Worm (Caenorhabditis elegans) whole organism, L4 larva: ENCODE data around the gene K03B8.6.
A peak's percentile ranks its signal among the peaks of the same experiment; 100 is the strongest.

Experiments used
- D1046.2 ChIP-seq: fragments of 200-800 bp; sonication (Bioruptor generic); IDR thresholded peaks from 2 replicates; pipeline ENCODE4 v1.3.6; 2022; ENCODE audit warnings: missing genetic modification characterization, missing compliant biosample characterization
- F10B5.3 ChIP-seq: sonication (generic microtip); optimal IDR thresholded peaks from 2 replicates; lab custom pipeline; 2016; ENCODE audit warnings: mild to moderate bottlenecking, missing genetic modification characterization, missing compliant biosample characterization
- F26F4.8 ChIP-seq: fragments of 200-800 bp; sonication (Bioruptor generic); conservative IDR thresholded peaks from 2 replicates; pipeline ENCODE4 v1.3.6; 2022; ENCODE audit warnings: missing genetic modification characterization, missing compliant biosample characterization
- F37D6.2 ChIP-seq: sonication (generic microtip); optimal IDR thresholded peaks from 2 replicates; lab custom pipeline; 2016; ENCODE audit warnings: mild to moderate bottlenecking, missing genetic modification characterization, missing compliant biosample characterization
- F44E2.7 ChIP-seq: fragments of 200-800 bp; sonication (Bioruptor generic); IDR thresholded peaks from 2 replicates; pipeline ENCODE4 v2.1.2; 2022; ENCODE audit warnings: missing genetic modification characterization, missing compliant biosample characterization
- T26A8.4 ChIP-seq: fragments of 200-800 bp; sonication (Bioruptor generic); IDR thresholded peaks from 2 replicates; pipeline ENCODE4 v1.3.6; 2022; ENCODE audit warnings: missing genetic modification characterization, missing compliant biosample characterization
- Y5F2A.4 ChIP-seq: fragments of 200-800 bp; sonication (Bioruptor generic); optimal IDR thresholded peaks from 2 replicates; lab custom pipeline; 2018; ENCODE audit warnings: mild to moderate bottlenecking, missing genetic modification characterization, missing compliant biosample characterization
- Y75B8A.6 ChIP-seq: fragments of 200-800 bp; sonication (Bioruptor generic); IDR thresholded peaks from 2 replicates; pipeline ENCODE4 v1.3.6; 2022; ENCODE audit warnings: missing genetic modification reagents, missing genetic modification characterization, missing compliant biosample characterization
- ZK337.2 ChIP-seq: fragments of 200-800 bp; sonication (Bioruptor generic); IDR thresholded peaks from 2 replicates; pipeline ENCODE4 v1.3.6; 2022; ENCODE audit warnings: missing genetic modification reagents, missing genetic modification characterization, missing compliant biosample characterization
- ama-1 ChIP-seq: fragments of 150-350 bp; optimal IDR thresholded peaks from 2 replicates; lab custom pipeline; 2014; ENCODE audit warnings: inconsistent platforms, mixed read lengths
- attf-4 ChIP-seq: sonication (generic microtip); optimal IDR thresholded peaks from 3 replicates; lab custom pipeline; 2017; ENCODE audit warnings: missing biosample characterization, missing genetic modification characterization
- ceh-28 ChIP-seq: fragments of 150-350 bp; optimal IDR thresholded peaks from 2 replicates; lab custom pipeline; 2014; ENCODE audit warnings: missing biosample characterization, missing genetic modification reagents, missing genetic modification characterization
- ceh-32 ChIP-seq: sonication (generic microtip); optimal IDR thresholded peaks from 2 replicates; lab custom pipeline; 2016; ENCODE audit warnings: mild to moderate bottlenecking, missing genetic modification characterization, missing compliant biosample characterization; ENCODE audit not compliant: poor library complexity
- ceh-44 ChIP-seq: fragments of 200-800 bp; sonication (Bioruptor generic); IDR thresholded peaks from 2 replicates; pipeline ENCODE4 v1.3.6; 2022; ENCODE audit warnings: missing genetic modification reagents, missing genetic modification characterization, missing compliant biosample characterization
- ces-1 ChIP-seq: fragments of 150-350 bp; sonication (generic microtip); optimal IDR thresholded peaks from 4 replicates; lab custom pipeline; 2014; ENCODE audit warnings: missing biosample characterization, missing genetic modification reagents, missing genetic modification characterization
- ctbp-1 ChIP-seq: fragments of 200-800 bp; sonication (Bioruptor generic); IDR thresholded peaks from 2 replicates; pipeline ENCODE4 v1.3.6; 2022; ENCODE audit warnings: missing genetic modification reagents, missing genetic modification characterization, missing compliant biosample characterization
- daf-12 ChIP-seq: fragments of 150-350 bp; optimal IDR thresholded peaks from 2 replicates; lab custom pipeline; 2014; ENCODE audit warnings: missing biosample characterization, missing genetic modification reagents, missing genetic modification characterization
- daf-16 ChIP-seq, 3 experiments: sonication (generic microtip); optimal IDR thresholded peaks; 2 replicates each; lab custom pipeline; 2016 to 2017; ENCODE audit warnings: missing genetic modification characterization in 3 of 3, missing genetic modification reagents in 3 of 3, mild to moderate bottlenecking in 2 of 3, missing compliant biosample characterization in 2 of 3, missing biosample characterization in 1 of 3, moderate library complexity in 1 of 3
- daf-8 ChIP-seq: fragments of 200-800 bp; sonication (Bioruptor generic); IDR thresholded peaks from 2 replicates; pipeline ENCODE4 v1.3.6; 2022; ENCODE audit warnings: missing genetic modification characterization, missing compliant biosample characterization
- dmd-6 ChIP-seq: fragments of 200-800 bp; sonication (Bioruptor generic); IDR thresholded peaks from 2 replicates; pipeline ENCODE4 v1.3.6; 2022; ENCODE audit warnings: missing genetic modification reagents, missing genetic modification characterization, missing compliant biosample characterization
- dve-1 ChIP-seq: sonication (generic microtip); optimal IDR thresholded peaks from 2 replicates; lab custom pipeline; 2017; ENCODE audit warnings: antibody characterized with exemption, mild to moderate bottlenecking, missing genetic modification characterization, missing compliant biosample characterization; ENCODE audit not compliant: insufficient read depth
- fkh-10 ChIP-seq: fragments of 150-350 bp; optimal IDR thresholded peaks from 2 replicates; lab custom pipeline; 2014; ENCODE audit warnings: missing biosample characterization, missing genetic modification reagents, missing genetic modification characterization
- hif-1 ChIP-seq, 2 experiments: sonication (generic microtip); optimal IDR thresholded peaks; 2 replicates each; lab custom pipeline; 2016 to 2017; ENCODE audit warnings: missing compliant biosample characterization in 2 of 2, missing genetic modification characterization in 2 of 2, missing genetic modification reagents in 2 of 2, missing genotype in 2 of 2, mild to moderate bottlenecking in 1 of 2
- jun-1 ChIP-seq: fragments of 150-350 bp; optimal IDR thresholded peaks from 2 replicates; lab custom pipeline; 2014; ENCODE audit warnings: missing biosample characterization, missing genetic modification reagents, missing genetic modification characterization
- lim-7 ChIP-seq: fragments of 200-800 bp; sonication (Bioruptor generic); IDR thresholded peaks from 2 replicates; pipeline ENCODE4 v1.3.6; 2022; ENCODE audit warnings: missing genetic modification characterization, missing compliant biosample characterization
- lin-15B ChIP-seq: fragments of 150-350 bp; sonication (generic microtip); optimal IDR thresholded peaks from 3 replicates; lab custom pipeline; 2014; ENCODE audit warnings: missing biosample characterization, missing genetic modification characterization
- lin-38 ChIP-seq: fragments of 200-800 bp; sonication (Bioruptor generic); IDR thresholded peaks from 2 replicates; pipeline ENCODE4 v1.3.6; 2022; ENCODE audit warnings: missing genetic modification reagents, missing genetic modification characterization, missing compliant biosample characterization
- lsy-2 ChIP-seq, 2 experiments: fragments of 150-350 bp in 1 of 2; sonication (generic microtip) in 1 of 2; optimal IDR thresholded peaks; 2 replicates each; lab custom pipeline; 2014 to 2017; ENCODE audit warnings: missing biosample characterization in 2 of 2, missing genetic modification characterization in 2 of 2
- madf-5 ChIP-seq, 2 experiments: fragments of 200-800 bp; sonication (Bioruptor generic); IDR thresholded peaks; 2 replicates each; pipeline ENCODE4 v1.3.6; 2022; ENCODE audit warnings: missing compliant biosample characterization in 2 of 2, missing genetic modification characterization in 2 of 2
- mep-1 ChIP-seq: fragments of 150-350 bp; sonication (generic microtip); optimal IDR thresholded peaks from 3 replicates; lab custom pipeline; 2014; ENCODE audit warnings: missing biosample characterization, missing genetic modification characterization
- mes-2 ChIP-seq: sonication (generic microtip); optimal IDR thresholded peaks from 2 replicates; lab custom pipeline; 2016; ENCODE audit warnings: missing genotype, mild to moderate bottlenecking, missing genetic modification characterization, missing compliant biosample characterization; ENCODE audit not compliant: poor library complexity, severe bottlenecking
- nhr-102 ChIP-seq: sonication (generic microtip); optimal IDR thresholded peaks from 2 replicates; lab custom pipeline; 2016; ENCODE audit warnings: mild to moderate bottlenecking, missing genetic modification characterization, moderate library complexity, missing compliant biosample characterization
- nhr-28 ChIP-seq: fragments of 150-350 bp; optimal IDR thresholded peaks from 2 replicates; lab custom pipeline; 2014; ENCODE audit warnings: missing biosample characterization, missing genetic modification characterization
- nhr-41 ChIP-seq: fragments of 200-800 bp; sonication (Bioruptor generic); IDR thresholded peaks from 2 replicates; pipeline ENCODE4 v1.3.6; 2022; ENCODE audit warnings: missing genetic modification reagents, missing genetic modification characterization, missing compliant biosample characterization
- nhr-48 ChIP-seq: sonication (generic microtip); optimal IDR thresholded peaks from 2 replicates; lab custom pipeline; 2016; ENCODE audit warnings: mild to moderate bottlenecking, missing genetic modification characterization, missing compliant biosample characterization
- pqm-1 ChIP-seq: sonication (generic microtip); optimal IDR thresholded peaks from 2 replicates; lab custom pipeline; 2017; ENCODE audit warnings: missing biosample characterization, missing genetic modification characterization
- rbr-2 ChIP-seq: sonication (generic microtip); optimal IDR thresholded peaks from 2 replicates; lab custom pipeline; 2016; ENCODE audit warnings: missing genotype, missing genetic modification characterization, missing compliant biosample characterization
- snpc-1.2 ChIP-seq: fragments of 200-800 bp; sonication (Bioruptor generic); IDR thresholded peaks from 2 replicates; pipeline ENCODE4 v1.3.6; 2022; ENCODE audit warnings: missing genetic modification reagents, missing genetic modification characterization, missing compliant biosample characterization
- spr-1 ChIP-seq: sonication (generic microtip); optimal IDR thresholded peaks from 2 replicates; lab custom pipeline; 2016; ENCODE audit warnings: mild to moderate bottlenecking, missing genetic modification characterization, missing compliant biosample characterization
- unc-130 ChIP-seq: sonication (generic microtip); optimal IDR thresholded peaks from 2 replicates; lab custom pipeline; 2016; ENCODE audit warnings: missing genetic modification reagents, missing genetic modification characterization, missing compliant biosample characterization
- unc-39 ChIP-seq: sonication (generic microtip); optimal IDR thresholded peaks from 2 replicates; lab custom pipeline; 2017; ENCODE audit warnings: missing biosample characterization, missing genetic modification characterization
- unc-62 ChIP-seq, 3 experiments: fragments of 150-350 bp in 1 of 3; sonication (generic microtip); optimal IDR thresholded peaks in 2 of 3; peaks in 1 of 3; 1 replicate in 1 of 3; 2 replicates in 2 of 3; lab custom pipeline; 2014 to 2017; ENCODE audit warnings: missing biosample characterization in 3 of 3, missing genetic modification characterization in 3 of 3, missing genetic modification reagents in 3 of 3, missing genotype in 1 of 3
- vab-7 ChIP-seq: fragments of 200-800 bp; sonication (Bioruptor generic); IDR thresholded peaks from 2 replicates; pipeline ENCODE4 v1.3.6; 2022; ENCODE audit warnings: missing genetic modification reagents, missing genetic modification characterization, missing compliant biosample characterization
- zag-1 ChIP-seq: fragments of 150-350 bp; optimal IDR thresholded peaks from 2 replicates; lab custom pipeline; 2014; ENCODE audit warnings: missing biosample characterization, missing genetic modification characterization
- zfp-3 ChIP-seq: fragments of 200-800 bp; sonication (Bioruptor generic); conservative IDR thresholded peaks from 2 replicates; pipeline ENCODE4 v1.3.6; 2022; ENCODE audit warnings: missing genetic modification reagents, missing genetic modification characterization, missing compliant biosample characterization
- ztf-11 ChIP-seq: fragments of 150-350 bp; optimal IDR thresholded peaks from 2 replicates; lab custom pipeline; 2014; ENCODE audit warnings: missing biosample characterization, missing genetic modification characterization
- ztf-7 ChIP-seq: fragments of 150-350 bp; optimal IDR thresholded peaks from 2 replicates; lab custom pipeline; 2014; ENCODE audit warnings: missing biosample characterization, missing genetic modification characterization

K03B8.6 gene

DNA sequence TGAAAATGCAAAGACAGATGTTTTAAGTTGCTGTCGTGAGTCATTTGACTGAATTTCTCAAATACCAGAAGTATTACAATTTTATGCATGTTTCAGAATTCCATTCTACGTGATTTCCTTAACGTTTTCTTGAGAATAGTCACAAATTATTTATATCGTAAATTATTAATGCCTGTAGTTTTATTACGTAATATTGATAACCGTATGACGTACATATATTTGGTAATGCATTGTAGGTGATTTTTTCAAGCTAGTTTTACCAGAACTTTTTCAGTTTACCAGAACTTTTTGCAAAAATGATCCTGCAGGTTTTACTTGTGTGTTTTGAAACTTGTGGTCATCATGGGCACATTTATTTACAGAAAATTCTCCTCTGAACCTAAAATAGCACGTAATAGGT, 33.5 kb upstream of the K03B8.6 start (continued):
- TF ChIP-seq jun-1 (tag; lab: Kevin White, UChicago) (no peak), mep-1 (tag; lab: Kevin White, UChicago) (no peak)

- TF ChIP-seq vab-7 (no peak), T26A8.4 (GFP tag; lab: Robert Waterston, UW) (0 out of 2 replicates have a peak, but pooled peaks have one; percentile 36), ztf-11 (tag; lab: Kevin White, UChicago) (no peak), zfp-3 (GFP tag; lab: Robert Waterston, UW) (no peak), F44E2.7 (GFP tag; lab: Robert Waterston, UW) (no peak), unc-62 (GFP tag; optimal IDR thresholded peaks at IDR 0.05 in 1 of 2; lab: Kevin White, UChicago) (peak in 1 of 2 experiments; percentile 91), unc-62 (tag; optimal IDR thresholded peaks at IDR 0.05; lab: Kevin White, UChicago) (no peak), ZK337.2 (GFP tag; lab: Robert Waterston, UW) (peak; percentile 91), spr-1 (tag; lab: Kevin White, UChicago) (peak; percentile 3), attf-4 (tag; lab: Kevin White, UChicago) (no peak), ces-1 (GFP tag; lab: Kevin White, UChicago) (peak; percentile 14), lin-15B (tag; lab: Kevin White, UChicago) (no peak), Y75B8A.6 (GFP tag; lab: Robert Waterston, UW) (no peak), jun-1 (tag; lab: Kevin White, UChicago) (no peak), daf-12 (tag; lab: Kevin White, UChicago) (no peak), nhr-41 (GFP tag; lab: Robert Waterston, UW) (no peak), F10B5.3 (tag; lab: Kevin White, UChicago) (no peak), lim-7 (GFP tag; lab: Robert Waterston, UW) (no peak), F37D6.2 (tag; lab: Kevin White, UChicago) (peak; percentile 31), daf-8 (GFP tag; lab: Robert Waterston, UW) (no peak), Y5F2A.4 (GFP tag; lab: Kevin White, UChicago) (no peak), ctbp-1 (GFP tag; lab: Robert Waterston, UW) (0 out of 2 replicates have a peak, but pooled peaks have one; percentile 59), ama-1 (lab: Kevin White, UChicago) (no peak), ceh-28 (tag; lab: Kevin White, UChicago) (peak; percentile 51), D1046.2 (GFP tag; lab: Robert Waterston, UW) (no peak), fkh-10 (GFP tag; lab: Kevin White, UChicago) (peak; percentile 54), daf-16 (GFP tag; optimal IDR thresholded peaks at IDR 0.05; lab: Kevin White, UChicago) (no peak), daf-16 (tag; optimal IDR thresholded peaks at IDR 0.05; lab: Kevin White, UChicago) (peak; percentile 49), lin-38 (GFP tag; lab: Robert Waterston, UW) (peak; percentile 29), F26F4.8 (no peak), rbr-2 (tag; lab: Kevin White, UChicago) (peak; percentile 77), pqm-1 (tag; lab: Kevin White, UChicago) (peak; percentile 19), ztf-7 (tag; lab: Kevin White, UChicago) (peak; percentile 56), hif-1 (tag; optimal IDR thresholded peaks at IDR 0.05; lab: Kevin White, UChicago) (peak in 1 of 2 experiments; percentile 61), zag-1 (no peak), ceh-32 (no peak), dve-1 (tag; lab: Kevin White, UChicago) (peak; percentile 42), nhr-48 (tag; lab: Kevin White, UChicago) (no peak), dmd-6 (peak; percentile 77), lsy-2 (tag; optimal IDR thresholded peaks at IDR 0.05; lab: Kevin White, UChicago) (peak in 1 of 2 experiments; percentile 79), snpc-1.2 (GFP tag; lab: Robert Waterston, UW) (no peak), unc-39 (tag; lab: Kevin White, UChicago) (no peak), nhr-28 (tag; lab: Kevin White, UChicago) (peak; percentile 6), mes-2 (peak; percentile 29), nhr-102 (tag; lab: Kevin White, UChicago) (no peak), ceh-44 (no peak), madf-5 (GFP tag; IDR thresholded peaks at IDR 0.05; lab: Robert Waterston, UW) (no peak), unc-130 (GFP tag; lab: Kevin White, UChicago) (no peak)
Measured at ce11 chrV:11375150-11375792, 32.1 kb upstream of the K03B8.6 start, which contains the start of gene cnb-1. cnb-1 (plus strand) TSS chrV:11375742.
